Fruit fly (Drosophila melanogaster) whole organism, pupa: ENCODE measurements around the gene CG14280.
A peak's percentile ranks its signal among the peaks of the same experiment; 100 is the strongest.

Source experiments
- CG10348 ChIP-seq: fragments of 200-800 bp; sonication (Bioruptor generic); IDR thresholded peaks from 2 replicates; pipeline ENCODE4 v1.3.6; 2022; ENCODE audit warnings: missing biosample characterization, missing genetic modification characterization
- CG14655 ChIP-seq: fragments of 200-800 bp; sonication (Bioruptor generic); optimal IDR thresholded peaks from 3 replicates; lab custom pipeline; 2017; ENCODE audit warnings: mild to moderate bottlenecking, missing biosample characterization, missing genetic modification reagents, missing genetic modification characterization
- CG17806 ChIP-seq: fragments of 200-800 bp; sonication (Bioruptor generic); optimal IDR thresholded peaks from 2 replicates; lab custom pipeline; 2018; ENCODE audit warnings: missing biosample characterization, mild to moderate bottlenecking, missing genetic modification characterization, moderate library complexity
- CG32121 ChIP-seq: fragments of 200-800 bp; sonication (Bioruptor generic); IDR thresholded peaks from 2 replicates; pipeline ENCODE4 v1.3.6; 2022; ENCODE audit warnings: missing biosample characterization, missing genetic modification characterization
- CG8301 ChIP-seq: fragments of 200-800 bp; sonication (Bioruptor generic); optimal IDR thresholded peaks from 2 replicates; lab custom pipeline; 2018; ENCODE audit warnings: missing biosample characterization, mild to moderate bottlenecking, missing genetic modification characterization
- D1 ChIP-seq: fragments of 200-800 bp; sonication (Bioruptor generic); optimal IDR thresholded peaks from 2 replicates; lab custom pipeline; 2018; ENCODE audit warnings: missing biosample characterization, mild to moderate bottlenecking, missing genetic modification characterization, moderate library complexity
- Pif1A ChIP-seq: fragments of 200-800 bp; sonication (Bioruptor generic); optimal IDR thresholded peaks from 3 replicates; lab custom pipeline; 2016; ENCODE audit warnings: missing biosample characterization, missing genetic modification characterization
- Snoo ChIP-seq: fragments of 200-800 bp; sonication (Bioruptor generic); optimal IDR thresholded peaks from 3 replicates; lab custom pipeline; 2017; ENCODE audit warnings: missing biosample characterization, mild to moderate bottlenecking, missing genetic modification characterization, inconsistent platforms
- gl ChIP-seq: fragments of 200-800 bp; sonication (Bioruptor generic); optimal IDR thresholded peaks from 2 replicates; lab custom pipeline; 2018; ENCODE audit warnings: missing biosample characterization, mild to moderate bottlenecking, missing genetic modification characterization

dm6 chr3R:19226137-19226873 lies 30.3 kb upstream of the CG14280 start, which contains the start of gene vib:
- TF ChIP-seq Pif1A (GFP tag; lab: Kevin White, UChicago) (no peak), D1 (tag; lab: Kevin White, UChicago) (no peak), gl (tag; lab: Kevin White, UChicago) (no peak), Snoo (tag; lab: Kevin White, UChicago) (no peak), CG8301 (tag; lab: Kevin White, UChicago) (no peak), CG14655 (no peak), CG17806 (tag; lab: Kevin White, UChicago) (no peak), CG32121 (GFP tag; lab: Robert Waterston, UW) (peak; percentile 60; the same call in 1 of the 2 replicates), CG10348 (no peak)
